Worm (Caenorhabditis elegans) whole organism, young adult: ENCODE results near the gene fbxb-59.

Source experiments
- B0336.3 ChIP-seq: fragments of 200-800 bp; sonication (Bioruptor generic); IDR thresholded peaks from 2 replicates; pipeline ENCODE4 v1.3.6; 2022; ENCODE audit warnings: missing genetic modification characterization, missing compliant biosample characterization
- C06A6.2 ChIP-seq: fragments of 200-800 bp; sonication (Bioruptor generic); conservative IDR thresholded peaks from 2 replicates; pipeline ENCODE4 v1.3.6; 2022; ENCODE audit warnings: missing genetic modification characterization, missing compliant biosample characterization
- D2030.7 ChIP-seq: fragments of 200-800 bp; sonication (Bioruptor generic); IDR thresholded peaks from 2 replicates; pipeline ENCODE4 v1.3.6; 2022; ENCODE audit warnings: missing genetic modification reagents, missing genetic modification characterization, missing compliant biosample characterization
- F49E8.2 ChIP-seq: sonication (generic microtip); optimal IDR thresholded peaks from 3 replicates; lab custom pipeline; 2017; ENCODE audit warnings: missing genetic modification characterization, mild to moderate bottlenecking, missing compliant biosample characterization, antibody characterized with exemption, moderate library complexity; ENCODE audit not compliant: insufficient read depth
- K11D2.4 ChIP-seq: fragments of 200-800 bp; sonication (Bioruptor generic); IDR thresholded peaks from 2 replicates; pipeline ENCODE4 v1.3.6; 2022; ENCODE audit warnings: missing genetic modification reagents, missing genetic modification characterization, missing compliant biosample characterization
- Y53G8AR.9 ChIP-seq: fragments of 200-800 bp; sonication (Bioruptor generic); conservative IDR thresholded peaks from 2 replicates; pipeline ENCODE4 v1.3.6; 2022; ENCODE audit warnings: missing genetic modification reagents, missing genetic modification characterization, missing compliant biosample characterization
- Y56A3A.18 ChIP-seq: fragments of 200-800 bp; sonication (Bioruptor generic); IDR thresholded peaks from 2 replicates; pipeline ENCODE4 v1.3.6; 2022; ENCODE audit warnings: missing genetic modification reagents, missing genetic modification characterization, missing compliant biosample characterization
- Y95B8A.8 ChIP-seq: fragments of 200-800 bp; sonication (Bioruptor generic); IDR thresholded peaks from 2 replicates; pipeline ENCODE4 v1.3.6; 2022; ENCODE audit warnings: missing genetic modification reagents, missing genetic modification characterization, missing compliant biosample characterization
- ama-1 ChIP-seq, 3 experiments: fragments of 150-350 bp in 1 of 3; sonication (generic microtip) in 2 of 3; optimal IDR thresholded peaks; 2 replicates each; lab custom pipeline; 2014 to 2018; ENCODE audit warnings: missing biosample characterization in 2 of 3, missing genetic modification characterization in 2 of 3, missing genetic modification reagents in 2 of 3
- atf-7 ChIP-seq: sonication (generic microtip); optimal IDR thresholded peaks from 2 replicates; lab custom pipeline; 2017; ENCODE audit warnings: mild to moderate bottlenecking, missing genetic modification characterization, missing compliant biosample characterization
- attf-5 ChIP-seq: fragments of 200-800 bp; sonication (Bioruptor generic); optimal IDR thresholded peaks from 2 replicates; lab custom pipeline; 2018; ENCODE audit warnings: mild to moderate bottlenecking, missing genetic modification characterization, missing compliant biosample characterization
- ccch-3 ChIP-seq: fragments of 200-800 bp; sonication (Bioruptor generic); optimal IDR thresholded peaks from 2 replicates; lab custom pipeline; 2018; ENCODE audit warnings: mild to moderate bottlenecking, missing genetic modification characterization, missing compliant biosample characterization
- ceh-40 ChIP-seq: fragments of 200-800 bp; sonication (Bioruptor generic); IDR thresholded peaks from 2 replicates; pipeline ENCODE4 v1.3.6; 2022; ENCODE audit warnings: missing genetic modification characterization, missing compliant biosample characterization
- ceh-58 ChIP-seq: fragments of 200-800 bp; sonication (Bioruptor generic); IDR thresholded peaks from 2 replicates; pipeline ENCODE4 v1.3.6; 2022; ENCODE audit warnings: missing genetic modification characterization, missing compliant biosample characterization
- ceh-79 ChIP-seq: sonication (generic microtip); optimal IDR thresholded peaks from 2 replicates; lab custom pipeline; 2017; ENCODE audit warnings: mild to moderate bottlenecking, missing genetic modification characterization, missing compliant biosample characterization
- chd-7 ChIP-seq: sonication (generic microtip); optimal IDR thresholded peaks from 2 replicates; lab custom pipeline; 2016; ENCODE audit warnings: mild to moderate bottlenecking, missing genetic modification characterization, moderate library complexity, missing compliant biosample characterization
- die-1 ChIP-seq: sonication (generic microtip); optimal IDR thresholded peaks from 2 replicates; lab custom pipeline; 2016; ENCODE audit warnings: missing genotype, mild to moderate bottlenecking, missing genetic modification characterization, missing compliant biosample characterization
- dox-1 ChIP-seq: fragments of 200-800 bp; sonication (Bioruptor generic); IDR thresholded peaks from 2 replicates; pipeline ENCODE4 v1.3.6; 2022; ENCODE audit warnings: missing genetic modification reagents, missing genetic modification characterization, missing compliant biosample characterization
- egl-44 ChIP-seq: fragments of 200-800 bp; sonication (Bioruptor generic); IDR thresholded peaks from 2 replicates; pipeline ENCODE4 v1.3.6; 2022; ENCODE audit warnings: missing genetic modification reagents, missing genetic modification characterization, missing compliant biosample characterization
- ekl-4 ChIP-seq: fragments of 200-800 bp; sonication (Bioruptor generic); IDR thresholded peaks from 2 replicates; pipeline ENCODE4 v1.3.6; 2022; ENCODE audit warnings: missing genetic modification reagents, missing genetic modification characterization, missing compliant biosample characterization
- ets-4 ChIP-seq: fragments of 200-800 bp; sonication (Bioruptor generic); optimal IDR thresholded peaks from 2 replicates; lab custom pipeline; 2018; ENCODE audit warnings: mild to moderate bottlenecking, missing genetic modification characterization, missing compliant biosample characterization
- gei-17 ChIP-seq: fragments of 200-800 bp; sonication (Bioruptor generic); optimal IDR thresholded peaks from 2 replicates; lab custom pipeline; 2018; ENCODE audit warnings: mild to moderate bottlenecking, missing genetic modification characterization, missing compliant biosample characterization
- hmg-20 ChIP-seq: fragments of 200-800 bp; sonication (Bioruptor generic); IDR thresholded peaks from 2 replicates; pipeline ENCODE4 v1.3.6; 2022; ENCODE audit warnings: missing genetic modification reagents, missing genetic modification characterization, missing compliant biosample characterization
- hsf-1 ChIP-seq: fragments of 200-800 bp; sonication (Bioruptor generic); IDR thresholded peaks from 2 replicates; pipeline ENCODE4 v1.3.6; 2022; ENCODE audit warnings: missing genetic modification reagents, missing genetic modification characterization, missing compliant biosample characterization
- let-526 ChIP-seq: fragments of 200-800 bp; sonication (Bioruptor generic); IDR thresholded peaks from 2 replicates; pipeline ENCODE4 v1.3.6; 2022; ENCODE audit warnings: missing genetic modification reagents, missing genetic modification characterization, missing compliant biosample characterization
- let-607 ChIP-seq, 2 experiments: fragments of 200-800 bp in 1 of 2; sonication (Bioruptor generic) in 1 of 2; sonication (generic microtip) in 1 of 2; optimal IDR thresholded peaks; 2 replicates each; lab custom pipeline; 2016 to 2018; ENCODE audit warnings: mild to moderate bottlenecking in 2 of 2, missing compliant biosample characterization in 2 of 2, missing genetic modification characterization in 2 of 2, moderate library complexity in 2 of 2, missing genotype in 1 of 2
- lin-54 ChIP-seq: fragments of 200-800 bp; sonication (Bioruptor generic); optimal IDR thresholded peaks from 2 replicates; lab custom pipeline; 2018; ENCODE audit warnings: mild to moderate bottlenecking, missing genetic modification characterization, missing compliant biosample characterization
- lsl-1 ChIP-seq: fragments of 200-800 bp; sonication (Bioruptor generic); optimal IDR thresholded peaks from 2 replicates; lab custom pipeline; 2018; ENCODE audit warnings: mild to moderate bottlenecking, missing genetic modification characterization, moderate library complexity, missing compliant biosample characterization
- madf-10 ChIP-seq: sonication (generic microtip); optimal IDR thresholded peaks from 2 replicates; lab custom pipeline; 2016; ENCODE audit warnings: mild to moderate bottlenecking, missing genetic modification characterization, missing compliant biosample characterization
- mcd-1 ChIP-seq: fragments of 200-800 bp; sonication (Bioruptor generic); IDR thresholded peaks from 2 replicates; pipeline ENCODE4 v1.3.6; 2022; ENCODE audit warnings: missing genetic modification reagents, missing genetic modification characterization, missing compliant biosample characterization
- nfyb-1 ChIP-seq: fragments of 200-800 bp; sonication (Bioruptor generic); IDR thresholded peaks from 2 replicates; pipeline ENCODE4 v1.3.6; 2022; ENCODE audit warnings: missing genetic modification reagents, missing genetic modification characterization, missing compliant biosample characterization
- nhr-179 ChIP-seq: sonication (generic microtip); optimal IDR thresholded peaks from 2 replicates; lab custom pipeline; 2016; ENCODE audit warnings: mild to moderate bottlenecking, missing genetic modification characterization, missing compliant biosample characterization
- pbrm-1 ChIP-seq: fragments of 200-800 bp; sonication (Bioruptor generic); IDR thresholded peaks from 2 replicates; pipeline ENCODE4 v1.3.6; 2022; ENCODE audit warnings: missing genetic modification reagents, missing genetic modification characterization, missing compliant biosample characterization
- pha-4 ChIP-seq: fragments of 150-350 bp; sonication (generic microtip); optimal IDR thresholded peaks from 2 replicates; lab custom pipeline; 2014; ENCODE audit warnings: missing biosample characterization, missing genetic modification reagents, missing genetic modification characterization
- rpc-1 ChIP-seq, 2 experiments: fragments of 150-350 bp in 1 of 2; sonication (generic microtip) in 1 of 2; optimal IDR thresholded peaks; 2 replicates each; lab custom pipeline; 2014 to 2018; ENCODE audit warnings: missing biosample characterization in 1 of 2, missing genetic modification characterization in 1 of 2, missing genetic modification reagents in 1 of 2, missing genotype in 1 of 2
- sea-2 ChIP-seq: fragments of 200-800 bp; sonication (Bioruptor generic); IDR thresholded peaks from 2 replicates; pipeline ENCODE4 v1.3.6; 2022; ENCODE audit warnings: missing genetic modification characterization, missing compliant biosample characterization
- tbx-9 ChIP-seq: sonication (generic microtip); optimal IDR thresholded peaks from 2 replicates; lab custom pipeline; 2016; ENCODE audit warnings: borderline replicate concordance, missing genetic modification characterization, inconsistent platforms, missing compliant biosample characterization
- tlf-1 ChIP-seq: fragments of 200-800 bp; sonication (Bioruptor generic); optimal IDR thresholded peaks from 2 replicates; lab custom pipeline; 2018; ENCODE audit warnings: mild to moderate bottlenecking, missing genetic modification characterization, missing compliant biosample characterization
- unc-62 ChIP-seq: fragments of 150-350 bp; optimal IDR thresholded peaks from 2 replicates; lab custom pipeline; 2014; ENCODE audit warnings: missing biosample characterization, missing genetic modification reagents, missing genetic modification characterization
- zim-3 ChIP-seq: sonication (generic microtip); optimal IDR thresholded peaks from 2 replicates; lab custom pipeline; 2017; ENCODE audit warnings: mild to moderate bottlenecking, missing genetic modification characterization, moderate library complexity, missing compliant biosample characterization
- ztf-18 ChIP-seq: sonication (generic microtip); optimal IDR thresholded peaks from 2 replicates; lab custom pipeline; 2016; ENCODE audit warnings: missing genotype, mild to moderate bottlenecking, missing genetic modification characterization, missing compliant biosample characterization

The fbxb-59 gene

DNA sequence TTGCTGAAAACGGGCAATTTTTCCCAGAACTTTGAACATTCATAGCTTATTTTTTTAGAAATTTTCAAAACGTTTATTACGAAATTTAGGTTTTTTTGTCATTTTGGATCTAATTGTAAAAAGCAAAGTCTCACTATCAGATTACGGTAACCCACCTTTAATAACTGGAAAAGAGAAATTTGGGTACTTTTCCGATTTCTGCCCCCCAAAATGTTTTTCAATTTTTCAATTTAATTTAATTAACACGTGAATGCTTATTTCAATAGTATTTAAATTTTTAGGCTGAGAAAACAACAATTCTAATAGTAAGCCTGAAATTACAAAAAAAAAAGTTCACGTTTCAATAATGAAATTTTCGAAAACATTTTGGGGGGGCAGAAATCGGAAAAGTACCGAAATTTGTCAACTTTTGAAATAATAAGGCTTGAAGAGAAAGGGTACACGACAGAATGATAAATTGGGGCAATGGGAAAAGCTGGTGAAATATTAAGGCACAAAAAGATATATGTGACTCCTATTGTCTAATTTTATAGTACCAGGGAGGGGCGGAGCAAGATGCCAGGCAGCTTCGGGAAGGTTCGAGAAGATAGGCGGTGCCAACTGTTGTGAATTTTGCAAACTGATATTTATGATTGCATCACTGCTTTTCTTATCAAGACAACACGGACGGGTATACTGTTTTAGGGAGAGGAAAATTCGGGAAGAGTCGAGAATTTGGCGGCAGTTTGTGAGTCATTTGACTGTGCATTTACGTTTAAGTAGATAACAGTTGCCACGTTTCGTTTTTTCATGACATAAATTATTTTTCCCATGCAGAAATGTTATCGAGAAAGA is 41.7 kb downstream of the fbxb-59 start, which contains the start of gene F19B2.5 (continued):
- TF ChIP-seq ceh-79 (tag; lab: Kevin White, UChicago) (no peak), unc-62 (GFP tag; lab: Kevin White, UChicago) (peak; percentile 61), lsl-1 (GFP tag; lab: Kevin White, UChicago) (peak; percentile 16), let-526 (GFP tag; lab: Robert Waterston, UW) (peak; percentile 36; the same call in 1 of the 2 replicates), F49E8.2 (tag; lab: Kevin White, UChicago) (no peak), sea-2 (GFP tag; lab: Robert Waterston, UW) (0 out of 2 replicates have a peak, but pooled peaks have one; percentile 19), nhr-179 (no peak), gei-17 (GFP tag; lab: Kevin White, UChicago) (peak; percentile 51), tlf-1 (GFP tag; lab: Kevin White, UChicago) (peak; percentile 66), ekl-4 (GFP tag; lab: Robert Waterston, UW) (0 out of 2 replicates have a peak, but pooled peaks have one; percentile 47), tbx-9 (tag; lab: Kevin White, UChicago) (no peak), pha-4 (tag; lab: Kevin White, UChicago) (peak; percentile 66), B0336.3 (GFP tag; lab: Robert Waterston, UW) (peak; percentile 81), attf-5 (GFP tag; lab: Kevin White, UChicago) (no peak), dox-1 (peak; percentile 60; the same call in 1 of the 2 replicates), lin-54 (peak; percentile 34), ccch-3 (no peak), let-607 (tag; optimal IDR thresholded peaks at IDR 0.05; lab: Kevin White, UChicago) (peak; percentile 83 to 95), rpc-1 (optimal IDR thresholded peaks at IDR 0.05; lab: Kevin White, UChicago) (peak; percentile 52), rpc-1 (tag; optimal IDR thresholded peaks at IDR 0.05; lab: Kevin White, UChicago) (no peak), hsf-1 (GFP tag; lab: Robert Waterston, UW) (peak; percentile 97), D2030.7 (GFP tag; lab: Robert Waterston, UW) (no peak), ztf-18 (tag; lab: Kevin White, UChicago) (peak; percentile 7), mcd-1 (peak; percentile 41; the same call in 1 of the 2 replicates), madf-10 (tag; lab: Kevin White, UChicago) (peak; percentile 70), ets-4 (peak; percentile 90), chd-7 (tag; lab: Kevin White, UChicago) (peak; percentile 80), die-1 (tag; lab: Kevin White, UChicago) (no peak), atf-7 (tag; lab: Kevin White, UChicago) (peak; percentile 95), ceh-58 (no peak), nfyb-1 (GFP tag; lab: Robert Waterston, UW) (peak; percentile 83; the same call in 1 of the 2 replicates)
- TF ChIP-seq, all 124 proteins: peak for 31

DNA sequence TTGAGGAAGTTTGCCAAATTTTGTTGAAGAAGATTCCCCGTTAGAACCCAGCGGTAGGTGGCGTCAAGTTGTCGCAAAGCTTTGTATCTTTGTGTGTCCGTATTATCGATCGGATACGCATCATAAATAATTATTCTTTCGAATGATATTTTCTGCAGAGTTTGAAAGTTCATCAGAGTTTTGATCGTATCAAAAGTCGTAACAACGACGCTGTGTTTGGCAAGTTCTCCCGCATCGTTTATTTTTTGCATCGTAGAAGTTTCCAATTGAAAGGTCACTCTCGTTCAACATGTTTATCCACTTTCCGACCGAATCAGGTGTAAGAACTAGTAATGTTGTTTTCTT is 42.9 kb downstream of the fbxb-59 start:
- peak; percentile 69 for TF ChIP-seq Y95B8A.8
- TF ChIP-seq gei-17 (GFP tag; lab: Kevin White, UChicago), result no peak
- peak; percentile 8 for TF ChIP-seq zim-3 (tag; lab: Kevin White, UChicago)
- peak; percentile 6; the same call in 1 of the 2 replicates for TF ChIP-seq B0336.3 (GFP tag; lab: Robert Waterston, UW)
- peak; percentile 76 for TF ChIP-seq ama-1 (optimal IDR thresholded peaks at IDR 0.05; lab: Kevin White, UChicago)
- no peak for TF ChIP-seq ama-1 (GFP tag; optimal IDR thresholded peaks at IDR 0.05; lab: Kevin White, UChicago)
- no peak for TF ChIP-seq nfyb-1 (GFP tag; lab: Robert Waterston, UW)
- peak; percentile 7; the same call in 1 of the 2 replicates for TF ChIP-seq Y56A3A.18 (GFP tag; lab: Robert Waterston, UW)
- TF ChIP-seq ekl-4 (GFP tag; lab: Robert Waterston, UW), result 0 out of 2 replicates have a peak, but pooled peaks have one; percentile 20
- TF ChIP-seq ceh-40, result 0 out of 2 replicates have a peak, but pooled peaks have one; percentile 11
- TF ChIP-seq Y53G8AR.9 (GFP tag; lab: Robert Waterston, UW), result peak; percentile 87
- TF ChIP-seq C06A6.2 (GFP tag; lab: Robert Waterston, UW), result peak; percentile 41; the same call in 1 of the 2 replicates
- TF ChIP-seq hmg-20, result 0 out of 2 replicates have a peak, but pooled peaks have one; percentile 7
- TF ChIP-seq pbrm-1 (GFP tag; lab: Robert Waterston, UW), result no peak; the same call in 1 of the 2 replicates
- TF ChIP-seq K11D2.4 (GFP tag; lab: Robert Waterston, UW), result 0 out of 2 replicates have a peak, but pooled peaks have one; percentile 36
- no peak for TF ChIP-seq ccch-3
- no peak for TF ChIP-seq egl-44 (GFP tag; lab: Robert Waterston, UW)
- peak; percentile 42; the same call in 1 of the 2 replicates for TF ChIP-seq dox-1
